Worm (Caenorhabditis elegans) whole organism, L3 larva: ENCODE results near the gene C08B6.5.
A peak's percentile ranks its signal among the peaks of the same experiment; 100 is the strongest.

Source experiments
- aly-2 ChIP-seq: fragments of 150-350 bp; optimal IDR thresholded peaks from 2 replicates; lab custom pipeline; 2014; ENCODE audit warnings: missing biosample characterization, missing genetic modification characterization
- ama-1 ChIP-seq: fragments of 150-350 bp; optimal IDR thresholded peaks from 2 replicates; lab custom pipeline; 2018
- ceh-16 ChIP-seq: sonication (generic microtip); optimal IDR thresholded peaks from 2 replicates; lab custom pipeline; 2017; ENCODE audit warnings: missing biosample characterization, missing genetic modification characterization
- ceh-28 ChIP-seq: fragments of 150-350 bp; optimal IDR thresholded peaks from 2 replicates; lab custom pipeline; 2014; ENCODE audit warnings: missing biosample characterization, missing genetic modification reagents, missing genetic modification characterization
- ceh-9 ChIP-seq: sonication (generic microtip); optimal IDR thresholded peaks from 2 replicates; lab custom pipeline; 2018; ENCODE audit warnings: missing biosample characterization, missing genetic modification characterization
- daf-12 ChIP-seq: fragments of 150-350 bp; optimal IDR thresholded peaks from 2 replicates; lab custom pipeline; 2014; ENCODE audit warnings: missing biosample characterization, missing genetic modification reagents, missing genetic modification characterization
- egl-27 ChIP-seq: sonication (generic microtip); optimal IDR thresholded peaks from 4 replicates; lab custom pipeline; 2017; ENCODE audit warnings: missing biosample characterization, missing genetic modification reagents, missing genetic modification characterization
- egl-5 ChIP-seq: fragments of 150-350 bp; optimal IDR thresholded peaks from 2 replicates; lab custom pipeline; 2017; ENCODE audit warnings: missing biosample characterization, missing genetic modification reagents, missing genetic modification characterization, inconsistent platforms
- elt-1 ChIP-seq: fragments of 150-350 bp; optimal IDR thresholded peaks from 2 replicates; lab custom pipeline; 2014; ENCODE audit warnings: missing biosample characterization, missing genetic modification characterization
- elt-2 ChIP-seq: sonication (generic microtip); optimal IDR thresholded peaks from 2 replicates; lab custom pipeline; 2016; ENCODE audit warnings: missing genetic modification reagents, mild to moderate bottlenecking, missing genetic modification characterization, missing compliant biosample characterization
- elt-3 ChIP-seq, 3 experiments: fragments of 150-350 bp in 1 of 3; sonication (generic microtip) in 2 of 3; optimal IDR thresholded peaks; 2 replicates in 2 of 3; 4 replicates in 1 of 3; lab custom pipeline; 2014 to 2017; ENCODE audit warnings: missing biosample characterization in 3 of 3, missing genetic modification characterization in 3 of 3
- eor-1 ChIP-seq, 2 experiments: fragments of 150-350 bp; optimal IDR thresholded peaks; 2 replicates each; lab custom pipeline; 2014 to 2018; ENCODE audit warnings: missing biosample characterization in 2 of 2, missing genetic modification characterization in 2 of 2
- fos-1 ChIP-seq: fragments of 150-350 bp; optimal IDR thresholded peaks from 2 replicates; lab custom pipeline; 2014; ENCODE audit warnings: missing biosample characterization, missing genetic modification characterization
- hmg-11 ChIP-seq: sonication (generic microtip); optimal IDR thresholded peaks from 2 replicates; lab custom pipeline; 2016; ENCODE audit warnings: missing genetic modification characterization, missing compliant biosample characterization
- jun-1 ChIP-seq: fragments of 150-350 bp; optimal IDR thresholded peaks from 2 replicates; lab custom pipeline; 2014; ENCODE audit warnings: missing biosample characterization, missing genetic modification reagents, missing genetic modification characterization
- lsy-12 ChIP-seq: sonication (generic microtip); optimal IDR thresholded peaks from 2 replicates; lab custom pipeline; 2016; ENCODE audit warnings: mild to moderate bottlenecking, missing genetic modification characterization, missing compliant biosample characterization
- mdl-1 ChIP-seq: fragments of 150-350 bp; optimal IDR thresholded peaks from 2 replicates; lab custom pipeline; 2014; ENCODE audit warnings: missing biosample characterization, missing genetic modification characterization
- mml-1 ChIP-seq: fragments of 150-350 bp; sonication (generic microtip); optimal IDR thresholded peaks from 3 replicates; lab custom pipeline; 2014; ENCODE audit warnings: missing biosample characterization, missing genetic modification characterization
- nhr-11 ChIP-seq: fragments of 150-350 bp; optimal IDR thresholded peaks from 2 replicates; lab custom pipeline; 2014; ENCODE audit warnings: missing biosample characterization, missing genetic modification characterization
- nhr-23 ChIP-seq: fragments of 150-350 bp; optimal IDR thresholded peaks from 2 replicates; lab custom pipeline; 2014; ENCODE audit warnings: missing biosample characterization, missing genetic modification reagents, missing genetic modification characterization
- nhr-237 ChIP-seq: fragments of 150-350 bp; optimal IDR thresholded peaks from 2 replicates; lab custom pipeline; 2014; ENCODE audit warnings: missing biosample characterization, missing genetic modification characterization
- nhr-25 ChIP-seq: sonication (generic microtip); optimal IDR thresholded peaks from 2 replicates; lab custom pipeline; 2017; ENCODE audit warnings: missing biosample characterization, missing genetic modification characterization
- nhr-67 ChIP-seq: fragments of 150-350 bp; optimal IDR thresholded peaks from 2 replicates; lab custom pipeline; 2014; ENCODE audit warnings: missing biosample characterization, missing genetic modification characterization
- nhr-76 ChIP-seq: fragments of 150-350 bp; sonication (generic microtip); optimal IDR thresholded peaks from 5 replicates; lab custom pipeline; 2014; ENCODE audit warnings: missing biosample characterization, missing genetic modification characterization
- pha-4 ChIP-seq: fragments of 150-350 bp; optimal IDR thresholded peaks from 2 replicates; lab custom pipeline; 2014; ENCODE audit warnings: missing biosample characterization, missing genetic modification reagents, missing genetic modification characterization
- pqm-1 ChIP-seq: fragments of 150-350 bp; optimal IDR thresholded peaks from 2 replicates; lab custom pipeline; 2017; ENCODE audit warnings: missing biosample characterization, missing genetic modification characterization, inconsistent platforms
- skn-1 ChIP-seq: fragments of 150-350 bp; optimal IDR thresholded peaks from 2 replicates; lab custom pipeline; 2014; ENCODE audit warnings: missing biosample characterization, missing genetic modification characterization
- snpc-4 ChIP-seq: fragments of 150-350 bp; optimal IDR thresholded peaks from 2 replicates; lab custom pipeline; 2014; ENCODE audit warnings: missing biosample characterization, missing genetic modification characterization
- tbx-2 ChIP-seq: sonication (generic microtip); optimal IDR thresholded peaks from 2 replicates; lab custom pipeline; 2016; ENCODE audit warnings: mild to moderate bottlenecking, missing genetic modification characterization, missing compliant biosample characterization
- unc-39 ChIP-seq: sonication (generic microtip); optimal IDR thresholded peaks from 4 replicates; lab custom pipeline; 2017; ENCODE audit warnings: missing biosample characterization, missing genetic modification characterization
- zag-1 ChIP-seq: fragments of 150-350 bp; optimal IDR thresholded peaks from 2 replicates; lab custom pipeline; 2014; ENCODE audit warnings: missing biosample characterization, missing genetic modification characterization
- ztf-11 ChIP-seq: fragments of 150-350 bp; optimal IDR thresholded peaks from 2 replicates; lab custom pipeline; 2014; ENCODE audit warnings: missing biosample characterization, missing genetic modification characterization

The C08B6.5 gene

ce11 chrV:10104785-10105310 lies 12.7 kb upstream of the C08B6.5 start, which contains the start of gene ugt-17:
Gene ugt-17, minus strand, starts transcription at chrV:10104964.
- no peak for TF ChIP-seq lsy-12 (tag; lab: Kevin White, UChicago)
- peak; percentile 90 for TF ChIP-seq pqm-1
- TF ChIP-seq pha-4 (tag; lab: Kevin White, UChicago): peak; percentile 51
- peak; percentile 76 for TF ChIP-seq elt-2 (tag; lab: Kevin White, UChicago)
- TF ChIP-seq, all 47 proteins: peak for 3

DNA sequence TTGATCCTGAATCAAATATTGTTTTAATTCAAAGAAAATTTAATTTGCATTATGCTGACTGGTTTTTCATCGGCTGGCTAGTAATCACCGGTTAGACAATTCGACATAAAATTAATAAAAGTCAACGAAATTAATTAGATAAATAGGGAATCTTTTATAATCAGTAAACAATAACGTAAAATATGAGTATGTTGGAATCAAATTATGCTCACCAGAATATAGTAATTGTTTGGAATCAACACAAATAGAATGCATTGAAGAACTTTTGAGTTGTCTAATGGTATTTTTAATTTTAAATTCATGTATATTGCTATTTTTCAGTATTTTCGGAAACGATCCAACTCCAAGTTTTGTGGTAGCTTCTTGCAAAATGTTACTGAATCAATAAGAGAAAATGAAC lies 12.2 kb upstream of the C08B6.5 start, which contains the start of gene C08B6.2:
C08B6.2 (plus strand) TSS at position 301 of the 400 bp plus-strand sequence.
- no peak for TF ChIP-seq nhr-25 (tag; lab: Kevin White, UChicago)

- TF ChIP-seq daf-12 (tag; lab: Kevin White, UChicago) (no peak), skn-1 (tag; lab: Kevin White, UChicago) (no peak), pqm-1 (no peak), nhr-237 (no peak), nhr-67 (tag; lab: Kevin White, UChicago) (no peak)
- TF ChIP-seq, all 47 proteins: peak for 0
Measured at ce11 chrV:10107309-10107708, 10.3 kb upstream of the C08B6.5 start, which contains the start of gene C08B6.11. Gene C08B6.11, plus strand, starts transcription at chrV:10107609.

DNA sequence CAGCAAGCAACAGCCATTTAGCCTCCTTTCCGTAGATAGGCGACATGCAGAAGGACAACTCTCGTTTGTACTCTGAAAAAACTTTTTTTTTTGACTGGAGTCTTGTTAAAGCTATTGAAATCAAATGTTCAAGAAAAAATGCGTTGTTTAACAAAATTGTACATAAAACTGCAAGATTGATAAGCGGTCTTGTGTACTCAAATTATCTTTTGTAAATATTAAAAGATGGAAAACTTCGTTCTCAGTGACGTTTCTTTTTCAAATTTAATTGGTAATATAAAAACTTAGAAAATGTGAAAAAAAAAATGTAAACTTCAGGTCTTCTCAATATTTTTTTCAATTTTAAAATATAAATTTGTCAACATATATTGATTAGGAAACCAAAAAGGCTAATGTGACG lies 6.4 kb upstream of the C08B6.5 start:
- peak; percentile 42 for TF ChIP-seq elt-2 (tag; lab: Kevin White, UChicago)
- peak; percentile 5 for TF ChIP-seq pqm-1
- no peak for TF ChIP-seq egl-27 (tag; lab: Kevin White, UChicago)
- no peak for TF ChIP-seq daf-12 (tag; lab: Kevin White, UChicago)
- peak; percentile 63 for TF ChIP-seq pha-4 (tag; lab: Kevin White, UChicago)

DNA sequence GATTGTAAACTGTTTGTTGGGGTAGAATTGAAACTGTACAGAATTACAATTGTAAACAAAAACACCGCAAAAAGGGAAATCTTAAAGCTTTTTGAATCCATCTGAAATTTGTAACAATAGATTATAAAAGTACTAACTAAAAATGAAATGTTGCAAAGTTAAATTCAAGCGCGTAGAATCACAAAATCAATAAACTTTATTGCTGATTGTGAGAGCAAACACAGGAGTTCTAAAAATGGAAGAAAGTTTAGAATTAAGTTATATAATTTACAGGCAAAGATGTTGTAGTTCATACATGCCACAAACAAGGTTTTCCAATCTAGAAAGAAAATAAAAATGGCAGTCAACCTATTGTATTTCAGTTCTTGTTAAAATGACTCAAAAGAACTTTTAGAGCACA lies 5.4 kb upstream of the C08B6.5 start, which contains the start of gene C08B6.3:
C08B6.3 (minus strand) TSS at position 101 of the 400 bp plus-strand sequence.
- TF ChIP-seq unc-39 (tag; lab: Kevin White, UChicago) (no peak), ama-1 (lab: Kevin White, UChicago) (no peak), zag-1 (tag; lab: Kevin White, UChicago) (no peak), egl-27 (tag; lab: Kevin White, UChicago) (no peak), elt-1 (tag; lab: Kevin White, UChicago) (no peak), nhr-76 (tag; lab: Kevin White, UChicago) (no peak), jun-1 (no peak), nhr-25 (tag; lab: Kevin White, UChicago) (no peak), pha-4 (tag; lab: Kevin White, UChicago) (no peak), ztf-11 (tag; lab: Kevin White, UChicago) (no peak), ceh-9 (tag; lab: Kevin White, UChicago) (no peak), tbx-2 (tag; lab: Kevin White, UChicago) (no peak), mml-1 (tag; lab: Kevin White, UChicago) (no peak), egl-5 (tag; lab: Kevin White, UChicago) (no peak), pqm-1 (no peak), elt-2 (tag; lab: Kevin White, UChicago) (no peak), ceh-28 (tag; lab: Kevin White, UChicago) (no peak), aly-2 (tag; lab: Kevin White, UChicago) (no peak), elt-3 (tag; optimal IDR thresholded peaks at IDR 0.05; lab: Kevin White, UChicago) (no peak)

DNA sequence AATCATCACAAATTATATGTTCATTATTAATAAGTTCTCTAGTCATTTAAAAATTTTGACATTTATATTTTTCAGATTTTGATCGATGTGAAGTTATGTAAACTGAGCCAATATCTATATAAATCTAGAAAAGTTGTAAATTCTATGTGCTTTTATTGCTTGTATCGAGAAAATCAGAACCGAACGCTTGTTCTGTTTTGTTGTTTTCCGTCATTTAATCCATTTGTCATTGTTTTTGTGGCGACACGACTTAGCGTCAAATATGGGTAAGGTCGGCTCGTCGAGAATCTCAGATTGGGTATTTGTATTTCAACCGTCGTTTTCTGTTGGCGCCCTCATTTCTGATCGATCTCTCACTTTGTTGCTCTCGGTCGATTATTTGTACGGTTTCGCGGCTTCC lies 3.2 kb upstream of the C08B6.5 start, which contains the start of gene cht-5:
cht-5 (plus strand) TSS at position 301 of the 400 bp plus-strand sequence.
- TF ChIP-seq pqm-1 (no peak), nhr-237 (no peak), ceh-16 (tag; lab: Kevin White, UChicago) (no peak), snpc-4 (tag; lab: Kevin White, UChicago) (no peak), hmg-11 (tag; lab: Kevin White, UChicago) (no peak), elt-1 (tag; lab: Kevin White, UChicago) (no peak), nhr-11 (tag; lab: Kevin White, UChicago) (no peak), pha-4 (tag; lab: Kevin White, UChicago) (no peak), mdl-1 (tag; lab: Kevin White, UChicago) (no peak), nhr-23 (tag; lab: Kevin White, UChicago) (no peak), mml-1 (tag; lab: Kevin White, UChicago) (no peak), ama-1 (lab: Kevin White, UChicago) (no peak), fos-1 (tag; lab: Kevin White, UChicago) (no peak), eor-1 (tag; optimal IDR thresholded peaks at IDR 0.05; lab: Kevin White, UChicago) (no peak), ztf-11 (tag; lab: Kevin White, UChicago) (no peak)
